Worm (Caenorhabditis elegans) whole organism, young adult: ENCODE data around the gene ztf-7.
A peak's percentile ranks its signal among the peaks of the same experiment; 100 is the strongest.

ENCODE experiments used
- B0035.1 ChIP-seq: sonication (generic microtip); optimal IDR thresholded peaks from 2 replicates; lab custom pipeline; 2016; ENCODE audit warnings: missing genetic modification characterization, mild to moderate bottlenecking, missing compliant biosample characterization, missing genotype, missing genetic modification reagents
- C17E4.6 ChIP-seq: fragments of 200-800 bp; sonication (Bioruptor generic); IDR thresholded peaks from 2 replicates; pipeline ENCODE4 v1.3.6; 2022; ENCODE audit warnings: missing genetic modification reagents, missing genetic modification characterization, missing compliant biosample characterization
- F10E7.11 ChIP-seq: sonication (generic microtip); optimal IDR thresholded peaks from 2 replicates; lab custom pipeline; 2017; ENCODE audit warnings: mild to moderate bottlenecking, missing genetic modification characterization, moderate library complexity, missing compliant biosample characterization
- F33H1.4 ChIP-seq: fragments of 200-800 bp; sonication (Bioruptor generic); IDR thresholded peaks from 2 replicates; pipeline ENCODE4 v1.3.6; 2022; ENCODE audit warnings: missing genetic modification reagents, missing genetic modification characterization, missing compliant biosample characterization
- F49E8.2 ChIP-seq: sonication (generic microtip); optimal IDR thresholded peaks from 3 replicates; lab custom pipeline; 2017; ENCODE audit warnings: missing genetic modification characterization, mild to moderate bottlenecking, missing compliant biosample characterization, antibody characterized with exemption, moderate library complexity; ENCODE audit not compliant: insufficient read depth
- F57A8.1 ChIP-seq: fragments of 200-800 bp; sonication (Bioruptor generic); optimal IDR thresholded peaks from 2 replicates; lab custom pipeline; 2018; ENCODE audit warnings: mild to moderate bottlenecking, missing genetic modification characterization, moderate library complexity, missing compliant biosample characterization
- F57C9.4 ChIP-seq: sonication (generic microtip); optimal IDR thresholded peaks from 2 replicates; lab custom pipeline; 2017; ENCODE audit warnings: mild to moderate bottlenecking, missing genetic modification characterization, missing compliant biosample characterization
- K12H6.12 ChIP-seq: fragments of 200-800 bp; sonication (Bioruptor generic); optimal IDR thresholded peaks from 2 replicates; lab custom pipeline; 2018; ENCODE audit warnings: mild to moderate bottlenecking, missing genetic modification characterization, missing compliant biosample characterization
- Y95B8A.8 ChIP-seq: fragments of 200-800 bp; sonication (Bioruptor generic); IDR thresholded peaks from 2 replicates; pipeline ENCODE4 v1.3.6; 2022; ENCODE audit warnings: missing genetic modification reagents, missing genetic modification characterization, missing compliant biosample characterization
- akir-1 ChIP-seq: fragments of 200-800 bp; sonication (Bioruptor generic); optimal IDR thresholded peaks from 2 replicates; lab custom pipeline; 2018; ENCODE audit warnings: mild to moderate bottlenecking, missing genetic modification characterization, moderate library complexity, missing compliant biosample characterization
- ama-1 ChIP-seq, 3 experiments: fragments of 150-350 bp in 1 of 3; sonication (generic microtip) in 2 of 3; optimal IDR thresholded peaks; 2 replicates each; lab custom pipeline; 2014 to 2018; ENCODE audit warnings: missing biosample characterization in 2 of 3, missing genetic modification characterization in 2 of 3, missing genetic modification reagents in 2 of 3
- attf-3 ChIP-seq: fragments of 200-800 bp; sonication (Bioruptor generic); conservative IDR thresholded peaks from 2 replicates; pipeline ENCODE4 v1.3.6; 2022; ENCODE audit warnings: missing genetic modification reagents, missing genetic modification characterization, missing compliant biosample characterization
- bed-1 ChIP-seq: fragments of 200-800 bp; sonication (Bioruptor generic); IDR thresholded peaks from 2 replicates; pipeline ENCODE4 v1.3.6; 2022; ENCODE audit warnings: missing genetic modification reagents, missing genetic modification characterization, missing compliant biosample characterization
- ceh-100 ChIP-seq: fragments of 200-800 bp; sonication (Bioruptor generic); IDR thresholded peaks from 2 replicates; pipeline ENCODE4 v1.3.6; 2022; ENCODE audit warnings: missing genetic modification reagents, missing genetic modification characterization, missing compliant biosample characterization
- dox-1 ChIP-seq: fragments of 200-800 bp; sonication (Bioruptor generic); IDR thresholded peaks from 2 replicates; pipeline ENCODE4 v1.3.6; 2022; ENCODE audit warnings: missing genetic modification reagents, missing genetic modification characterization, missing compliant biosample characterization
- dpff-1 ChIP-seq: sonication (generic microtip); optimal IDR thresholded peaks from 2 replicates; lab custom pipeline; 2017; ENCODE audit warnings: mild to moderate bottlenecking, missing genetic modification characterization, missing compliant biosample characterization
- dpl-1 ChIP-seq: fragments of 150-350 bp; optimal IDR thresholded peaks from 2 replicates; lab custom pipeline; 2014; ENCODE audit warnings: missing biosample characterization, missing genetic modification reagents, missing genetic modification characterization
- efl-1 ChIP-seq: fragments of 150-350 bp; optimal IDR thresholded peaks from 2 replicates; lab custom pipeline; 2014; ENCODE audit warnings: missing biosample characterization, missing genetic modification reagents, missing genetic modification characterization
- fkh-3 ChIP-seq: sonication (generic microtip); optimal IDR thresholded peaks from 2 replicates; lab custom pipeline; 2016; ENCODE audit warnings: mild to moderate bottlenecking, missing genetic modification characterization, missing compliant biosample characterization
- hmg-20 ChIP-seq: fragments of 200-800 bp; sonication (Bioruptor generic); IDR thresholded peaks from 2 replicates; pipeline ENCODE4 v1.3.6; 2022; ENCODE audit warnings: missing genetic modification reagents, missing genetic modification characterization, missing compliant biosample characterization
- hsf-1 ChIP-seq: fragments of 200-800 bp; sonication (Bioruptor generic); IDR thresholded peaks from 2 replicates; pipeline ENCODE4 v1.3.6; 2022; ENCODE audit warnings: missing genetic modification reagents, missing genetic modification characterization, missing compliant biosample characterization
- lag-1 ChIP-seq: fragments of 200-800 bp; sonication (Bioruptor generic); IDR thresholded peaks from 2 replicates; pipeline ENCODE4 v1.3.6; 2022; ENCODE audit warnings: missing genetic modification reagents, missing genetic modification characterization, missing compliant biosample characterization
- lin-35 ChIP-seq, 3 experiments: fragments of 150-350 bp in 2 of 3; sonication (generic microtip) in 1 of 3; optimal IDR thresholded peaks; 2 replicates each; lab custom pipeline; 2014 to 2018; ENCODE audit warnings: missing biosample characterization in 3 of 3, missing genetic modification characterization in 3 of 3, missing genetic modification reagents in 3 of 3
- lir-1 ChIP-seq: fragments of 200-800 bp; sonication (Bioruptor generic); conservative IDR thresholded peaks from 2 replicates; pipeline ENCODE4 v1.3.6; 2022; ENCODE audit warnings: missing genetic modification reagents, missing genetic modification characterization, missing compliant biosample characterization
- lsl-1 ChIP-seq: fragments of 200-800 bp; sonication (Bioruptor generic); optimal IDR thresholded peaks from 2 replicates; lab custom pipeline; 2018; ENCODE audit warnings: mild to moderate bottlenecking, missing genetic modification characterization, moderate library complexity, missing compliant biosample characterization
- madf-3 ChIP-seq: fragments of 200-800 bp; sonication (Bioruptor generic); IDR thresholded peaks from 2 replicates; pipeline ENCODE4 v1.3.6; 2022; ENCODE audit warnings: missing genetic modification reagents, missing genetic modification characterization, missing compliant biosample characterization
- nhr-80 ChIP-seq: sonication (generic microtip); optimal IDR thresholded peaks from 2 replicates; lab custom pipeline; 2016; ENCODE audit warnings: missing genetic modification characterization, missing compliant biosample characterization
- pha-4 ChIP-seq: fragments of 150-350 bp; sonication (generic microtip); optimal IDR thresholded peaks from 2 replicates; lab custom pipeline; 2014; ENCODE audit warnings: missing biosample characterization, missing genetic modification reagents, missing genetic modification characterization
- sea-2 ChIP-seq: fragments of 200-800 bp; sonication (Bioruptor generic); IDR thresholded peaks from 2 replicates; pipeline ENCODE4 v1.3.6; 2022; ENCODE audit warnings: missing genetic modification characterization, missing compliant biosample characterization
- snpc-1.1 ChIP-seq: sonication (generic microtip); optimal IDR thresholded peaks from 2 replicates; lab custom pipeline; 2017; ENCODE audit warnings: missing genetic modification characterization, mild to moderate bottlenecking, missing compliant biosample characterization, antibody characterized with exemption, moderate library complexity, missing genotype, missing genetic modification reagents; ENCODE audit not compliant: insufficient read depth
- tbp1 ChIP-seq: fragments of 200-800 bp; sonication (Bioruptor generic); optimal IDR thresholded peaks from 2 replicates; lab custom pipeline; 2018; ENCODE audit warnings: mild to moderate bottlenecking, missing genetic modification characterization, missing compliant biosample characterization
- unc-62 ChIP-seq: fragments of 150-350 bp; optimal IDR thresholded peaks from 2 replicates; lab custom pipeline; 2014; ENCODE audit warnings: missing biosample characterization, missing genetic modification reagents, missing genetic modification characterization
- xnd-1 ChIP-seq: sonication (generic microtip); optimal IDR thresholded peaks from 2 replicates; lab custom pipeline; 2016; ENCODE audit warnings: missing genotype, missing genetic modification reagents, missing genetic modification characterization, missing compliant biosample characterization
- ztf-22 ChIP-seq: fragments of 200-800 bp; sonication (Bioruptor generic); optimal IDR thresholded peaks from 2 replicates; lab custom pipeline; 2018; ENCODE audit warnings: mild to moderate bottlenecking, missing genetic modification characterization, moderate library complexity, missing compliant biosample characterization

ztf-7 gene

DNA sequence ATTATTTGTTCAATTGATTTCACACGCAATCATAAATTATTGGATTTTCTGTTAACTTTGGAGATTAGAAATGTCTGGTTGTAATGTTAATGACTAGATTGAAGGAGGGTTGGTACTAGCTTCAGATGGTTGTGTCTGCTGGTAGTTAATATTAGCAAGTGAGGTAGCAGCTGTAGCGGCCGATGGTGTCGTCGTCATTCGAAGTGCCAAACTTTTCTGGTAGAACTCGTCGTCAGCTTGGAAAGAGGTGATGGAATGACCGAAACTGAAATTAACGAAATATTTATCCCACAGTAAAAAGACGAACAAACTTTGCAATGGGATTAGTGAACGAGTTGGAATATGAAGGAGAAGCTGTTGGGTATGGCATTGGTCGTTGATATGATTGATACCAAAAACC, 25.0 kb downstream of the ztf-7 start:
- no peak for TF ChIP-seq dox-1
- no peak for TF ChIP-seq F49E8.2
- no peak for TF ChIP-seq fkh-3 (tag; lab: Kevin White, UChicago)
- TF ChIP-seq lin-35 (GFP tag; optimal IDR thresholded peaks at IDR 0.05; lab: Kevin White, UChicago), result no peak
- TF ChIP-seq sea-2 (GFP tag; lab: Robert Waterston, UW), result no peak
- no peak for TF ChIP-seq bed-1 (GFP tag; lab: Robert Waterston, UW)
- TF ChIP-seq B0035.1 (tag; lab: Kevin White, UChicago), result no peak
- TF ChIP-seq tbp1 (GFP tag; lab: Kevin White, UChicago), result no peak
- no peak for TF ChIP-seq K12H6.12
- no peak for TF ChIP-seq pha-4
- TF ChIP-seq dpff-1 (tag; lab: Kevin White, UChicago), result no peak
- TF ChIP-seq hsf-1 (GFP tag; lab: Robert Waterston, UW), result no peak
- no peak for TF ChIP-seq C17E4.6 (GFP tag; lab: Robert Waterston, UW)
- no peak for TF ChIP-seq lir-1 (GFP tag; lab: Robert Waterston, UW)
- TF ChIP-seq lsl-1, result no peak
- TF ChIP-seq F57A8.1 (GFP tag; lab: Kevin White, UChicago), result no peak

DNA sequence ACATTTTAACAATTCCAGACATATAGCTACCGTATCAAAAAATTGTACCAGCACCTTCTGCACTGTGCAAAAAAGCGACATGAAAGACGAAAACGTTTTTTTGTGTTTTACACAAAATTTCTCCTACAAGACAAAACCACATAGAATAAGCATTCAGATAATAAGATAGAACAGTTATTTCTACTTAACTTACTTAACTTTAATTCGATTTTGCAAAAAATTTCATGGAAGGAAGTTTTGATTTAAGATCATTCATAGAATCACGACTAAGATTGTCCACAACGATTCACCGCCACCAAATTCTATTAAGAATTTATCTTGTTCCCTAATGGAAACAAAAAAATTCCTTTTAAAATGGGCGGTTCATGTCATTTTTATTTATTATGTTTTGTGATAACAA, 25.7 kb downstream of the ztf-7 start:
- no peak for TF ChIP-seq K12H6.12
- TF ChIP-seq hmg-20, result no peak
- TF ChIP-seq madf-3 (GFP tag; lab: Robert Waterston, UW), result no peak

DNA sequence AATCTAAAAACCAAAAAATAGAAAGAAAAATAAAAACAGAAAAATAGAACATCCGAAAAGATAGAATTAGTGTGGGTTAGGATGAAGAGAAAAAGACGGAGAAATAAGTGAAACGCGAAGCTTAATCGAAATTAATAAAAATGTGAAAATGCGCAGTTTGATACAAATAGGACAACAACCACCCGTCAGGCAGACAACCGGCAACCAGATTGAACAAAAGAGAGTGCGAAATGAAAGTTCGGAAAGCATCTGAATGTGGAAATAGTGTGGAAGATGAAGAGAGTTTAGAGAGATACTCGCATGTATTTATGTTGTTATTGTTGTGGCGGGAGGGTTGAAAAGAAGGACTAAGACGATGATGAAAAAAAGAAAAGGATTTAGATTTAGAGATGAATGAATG, 31.1 kb downstream of the ztf-7 start:
- no peak for TF ChIP-seq F57C9.4 (tag; lab: Kevin White, UChicago)
- no peak for TF ChIP-seq lag-1

DNA sequence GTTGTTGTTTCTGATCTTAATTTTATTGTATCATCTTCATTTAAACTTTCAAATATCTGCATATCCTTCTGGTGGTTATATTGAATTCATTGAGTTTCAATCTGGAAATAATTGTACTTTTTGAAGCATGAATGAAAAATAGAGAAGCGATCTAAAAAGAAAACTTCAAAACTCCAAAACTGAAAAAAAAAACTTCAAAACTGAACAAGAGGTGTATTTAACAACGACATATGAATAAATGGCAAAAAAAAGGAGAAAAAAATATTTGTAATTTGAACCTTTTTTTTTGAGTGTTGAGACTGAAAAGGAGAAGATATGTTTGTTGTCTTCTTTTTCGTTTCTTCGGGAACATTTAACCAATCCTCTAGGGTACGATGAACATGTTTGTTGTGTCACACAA, 31.6 kb downstream of the ztf-7 start, which contains the start of gene F58E6.11:
Gene F58E6.11 (minus strand): TSS at position 101 of the 400 bp plus-strand sequence.
- TF ChIP-seq attf-3 (GFP tag; lab: Robert Waterston, UW) (no peak), lin-35 (GFP tag; optimal IDR thresholded peaks at IDR 0.05; lab: Kevin White, UChicago) (no peak), F33H1.4 (GFP tag; lab: Robert Waterston, UW) (no peak), B0035.1 (tag; lab: Kevin White, UChicago) (no peak), xnd-1 (tag; lab: Kevin White, UChicago) (no peak), Y95B8A.8 (GFP tag; lab: Robert Waterston, UW) (no peak), efl-1 (GFP tag; lab: Kevin White, UChicago) (no peak), akir-1 (GFP tag; lab: Kevin White, UChicago) (no peak), dpl-1 (no peak), bed-1 (GFP tag; lab: Robert Waterston, UW) (no peak), ceh-100 (GFP tag; lab: Robert Waterston, UW) (no peak), snpc-1.1 (tag; lab: Kevin White, UChicago) (no peak), F10E7.11 (no peak), ama-1 (optimal IDR thresholded peaks at IDR 0.05; lab: Kevin White, UChicago) (no peak), ama-1 (GFP tag; optimal IDR thresholded peaks at IDR 0.05; lab: Kevin White, UChicago) (no peak), ztf-22 (GFP tag; lab: Kevin White, UChicago) (no peak)

DNA sequence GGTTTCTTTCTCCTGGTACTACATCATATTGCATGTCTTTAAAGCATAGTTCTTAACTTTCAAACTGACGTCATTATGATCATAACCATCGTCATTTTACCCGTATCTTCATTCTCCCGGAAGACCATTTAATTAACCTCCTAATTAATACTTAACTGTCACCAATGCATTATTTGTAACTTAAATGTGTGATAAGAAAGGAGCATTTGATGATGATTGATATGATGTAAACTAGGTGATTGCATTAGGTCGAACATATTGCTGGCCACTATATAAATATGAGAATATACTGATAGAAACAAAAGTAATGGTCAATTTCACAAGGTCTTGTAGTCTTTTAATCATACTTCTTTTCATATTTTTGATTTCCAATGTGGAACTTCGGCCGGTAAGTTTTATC, 33.3 kb downstream of the ztf-7 start, which contains the start of gene hrg-3:
Gene hrg-3 (plus strand): TSS at position 227 of the 400 bp plus-strand sequence.
- TF ChIP-seq unc-62 (GFP tag; lab: Kevin White, UChicago) (peak; percentile 18), nhr-80 (tag; lab: Kevin White, UChicago) (peak; percentile 72), akir-1 (GFP tag; lab: Kevin White, UChicago) (no peak)
